Fruit fly (Drosophila melanogaster) whole organism, embryonic: Measurements from ENCODE around the gene CG11670.

Experiments
- CG12391 ChIP-seq: fragments of 200-800 bp; sonication (Bioruptor generic); optimal IDR thresholded peaks from 3 replicates; lab custom pipeline; 2018; ENCODE audit warnings: missing biosample characterization, mild to moderate bottlenecking, missing genetic modification characterization, moderate library complexity
- Doc2 ChIP-seq: fragments of 200-800 bp; sonication (Bioruptor generic); IDR thresholded peaks from 2 replicates; pipeline ENCODE4 v1.3.6; 2022; ENCODE audit warnings: missing biosample characterization, missing genetic modification characterization
- Sry-β ChIP-seq: fragments of 200-800 bp; sonication (Bioruptor generic); optimal IDR thresholded peaks from 2 replicates; lab custom pipeline; 2018; ENCODE audit warnings: missing biosample characterization, mild to moderate bottlenecking, missing genetic modification characterization, moderate library complexity

DNA sequence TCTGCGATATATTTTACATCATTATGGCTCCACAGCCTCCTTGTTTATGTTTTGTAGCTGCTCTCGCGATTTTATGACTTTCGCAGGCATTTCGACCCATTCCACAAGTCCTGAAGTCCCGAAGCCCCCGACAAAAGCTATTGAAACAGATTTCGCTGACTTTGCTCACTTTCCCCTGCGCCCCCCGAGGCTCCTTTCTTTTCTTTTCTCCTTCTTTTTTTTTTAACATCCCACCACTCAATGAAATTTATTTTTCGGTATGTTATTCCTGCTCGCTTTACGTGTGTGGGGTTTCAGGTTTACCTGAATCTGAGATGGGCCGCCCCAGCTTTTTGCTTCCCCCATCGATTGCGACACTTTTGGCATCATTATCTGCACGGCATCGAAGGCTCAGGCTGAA is 40.5 kb downstream of the CG11670 start:
- TF ChIP-seq Doc2 (GFP tag; lab: Robert Waterston, UW) (no peak), Sry-β (GFP tag; lab: Kevin White, UChicago) (no peak), CG12391 (tag; lab: Kevin White, UChicago) (no peak)
